Worm (Caenorhabditis elegans) whole organism, midembryonic: Measurements from ENCODE around the gene set-17.

ENCODE experiments used
- T22C8.4 ChIP-seq: fragments of 200-800 bp; sonication (Bioruptor generic); IDR thresholded peaks from 2 replicates; pipeline ENCODE4 v1.3.6; 2022; ENCODE audit warnings: missing genetic modification characterization, missing compliant biosample characterization
- flt-1 ChIP-seq: fragments of 200-800 bp; sonication (Bioruptor generic); IDR thresholded peaks from 2 replicates; pipeline ENCODE4 v1.3.6; 2022; ENCODE audit warnings: missing genetic modification characterization, missing compliant biosample characterization
- klf-2 ChIP-seq: fragments of 200-800 bp; sonication (Bioruptor generic); conservative IDR thresholded peaks from 2 replicates; pipeline ENCODE4 v1.3.6; 2022; ENCODE audit warnings: missing genetic modification reagents, missing genetic modification characterization, missing compliant biosample characterization
- ref-1 ChIP-seq: fragments of 200-800 bp; sonication (Bioruptor generic); conservative IDR thresholded peaks from 2 replicates; pipeline ENCODE4 v1.3.6; 2022; ENCODE audit warnings: missing genetic modification reagents, missing genetic modification characterization, missing compliant biosample characterization
- ztf-29 ChIP-seq: fragments of 200-800 bp; sonication (Bioruptor generic); IDR thresholded peaks from 2 replicates; pipeline ENCODE4 v1.3.6; 2022; ENCODE audit warnings: missing genetic modification reagents, missing genetic modification characterization, missing compliant biosample characterization

DNA sequence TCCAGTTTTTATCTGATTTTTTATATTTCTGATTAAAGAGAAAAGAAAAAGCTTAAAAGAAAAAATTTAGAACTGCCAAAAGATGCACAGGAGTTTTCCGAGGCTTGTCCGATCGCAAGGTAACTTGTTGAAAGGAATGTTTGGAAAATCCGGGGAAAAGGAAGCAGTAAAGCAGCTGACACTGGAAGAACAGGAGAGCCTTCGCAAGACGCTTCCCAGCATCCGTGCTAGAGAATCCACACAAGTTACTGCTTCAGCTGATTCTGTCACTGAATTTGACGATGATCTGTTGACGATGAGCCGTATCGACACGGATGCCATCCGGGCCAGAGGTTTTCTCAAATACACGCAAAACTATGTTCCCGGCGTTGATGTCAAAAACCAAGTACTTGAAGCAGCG is 10.5 kb downstream of the set-17 start, which contains the start of gene mrpl-50:
- no peak for TF ChIP-seq ztf-29 (GFP tag; lab: Robert Waterston, UW)
- no peak for TF ChIP-seq klf-2 (GFP tag; lab: Robert Waterston, UW)
- no peak for TF ChIP-seq flt-1 (GFP tag; lab: Robert Waterston, UW)
- TF ChIP-seq ref-1 (GFP tag; lab: Robert Waterston, UW), result no peak
- TF ChIP-seq T22C8.4 (GFP tag; lab: Robert Waterston, UW), result no peak
